Worm (Caenorhabditis elegans) whole organism, L3 larva: ENCODE data around the gene W10G6.1.

ENCODE experiments used
- nhr-43 ChIP-seq: sonication (generic microtip); optimal IDR thresholded peaks from 2 replicates; lab custom pipeline; 2016; ENCODE audit warnings: mild to moderate bottlenecking, missing genetic modification characterization, missing compliant biosample characterization; ENCODE audit not compliant: poor library complexity, severe bottlenecking
- nhr-77 ChIP-seq: fragments of 150-350 bp; optimal IDR thresholded peaks from 2 replicates; lab custom pipeline; 2014; ENCODE audit warnings: missing biosample characterization, missing genetic modification characterization
- tbx-2 ChIP-seq: sonication (generic microtip); optimal IDR thresholded peaks from 2 replicates; lab custom pipeline; 2016; ENCODE audit warnings: mild to moderate bottlenecking, missing genetic modification characterization, missing compliant biosample characterization

ce11 chrX:16218306-16218705 lies 26.7 kb upstream of the W10G6.1 start:
- TF ChIP-seq nhr-43 (tag; lab: Kevin White, UChicago) (no peak), tbx-2 (tag; lab: Kevin White, UChicago) (no peak), nhr-77 (no peak)
